Fruit fly (Drosophila melanogaster) Kc167 (cell line): ENCODE measurements around the gene Ptpmeg2.

ENCODE experiments used
- Myc ChIP-seq: fragments of >200 bp; optimal IDR thresholded peaks from 2 replicates; lab custom pipeline; 2017; ENCODE audit warnings: missing external identifiers
- h ChIP-seq: fragments of >200 bp; optimal IDR thresholded peaks from 3 replicates; lab custom pipeline; 2018; ENCODE audit warnings: missing external identifiers
- insv ChIP-seq: fragments of >200 bp; optimal IDR thresholded peaks from 3 replicates; lab custom pipeline; 2018; ENCODE audit warnings: missing external identifiers
- psq ChIP-seq: fragments of >200 bp; optimal IDR thresholded peaks from 2 replicates; lab custom pipeline; 2017; ENCODE audit warnings: missing external identifiers
- ttk ChIP-seq: sonication (Bioruptor generic); optimal IDR thresholded peaks from 2 replicates; lab custom pipeline; 2017; ENCODE audit warnings: missing external identifiers

dm6 chrX:9684697-9685567 is 26.0 kb upstream of the Ptpmeg2 start:
- no peak for TF ChIP-seq psq (lab: Kevin White, UChicago)
- no peak for TF ChIP-seq h (lab: Kevin White, UChicago)
- no peak for TF ChIP-seq insv (lab: Kevin White, UChicago)
- no peak for TF ChIP-seq Myc (lab: Kevin White, UChicago)
- no peak for TF ChIP-seq ttk (lab: Kevin White, UChicago)
